Fruit fly (Drosophila melanogaster): ENCODE data around the gene Ulp1.

The Ulp1 gene

dm6 chrX:19162249-19162914, 45.6 kb downstream of the Ulp1 start:
- TF ChIP-seq bbx (GFP tag; IDR thresholded peaks at IDR 0.05; ENCODE audit: partially characterized antibody), result 0 out of 2 replicates have a peak, but pooled peaks have one; percentile 20
- peak; percentile 3 for TF ChIP-seq Asciz (GFP tag; optimal IDR thresholded peaks at IDR 0.05)
- TF ChIP-seq CG4424 (GFP tag; optimal IDR thresholded peaks at IDR 0.05), result no peak
- peak; percentile 44 for TF ChIP-seq CG7839 (tag; optimal IDR thresholded peaks at IDR 0.05)
- TF ChIP-seq CG31441 (GFP tag; IDR thresholded peaks at IDR 0.05), result no peak
- TF ChIP-seq Hr51 (GFP tag; optimal IDR thresholded peaks at IDR 0.05), result peak in 1 of 2 experiments; percentile 47
- no peak for TF ChIP-seq phol (tag; optimal IDR thresholded peaks at IDR 0.05)
- no peak for TF ChIP-seq CG1529 (GFP tag; optimal IDR thresholded peaks at IDR 0.05)
- TF ChIP-seq Med (GFP tag), result peak; percentile 87
- TF ChIP-seq unpg (GFP tag; optimal IDR thresholded peaks at IDR 0.05), result peak; percentile 40
- no peak for TF ChIP-seq CG6254 (GFP tag; optimal IDR thresholded peaks at IDR 0.05)
- peak; percentile 19 for TF ChIP-seq PHDP (tag; optimal IDR thresholded peaks at IDR 0.05)
- peak; percentile 19 for TF ChIP-seq nom (GFP tag; optimal IDR thresholded peaks at IDR 0.05)
- TF ChIP-seq CG8359 (GFP tag; optimal IDR thresholded peaks at IDR 0.05; ENCODE audit: borderline replicate concordance), result peak; percentile 99
- TF ChIP-seq grau (tag; optimal IDR thresholded peaks at IDR 0.05), result peak; percentile 19
- TF ChIP-seq dmrt11E (tag; optimal IDR thresholded peaks at IDR 0.05), result peak; percentile 11
- no peak for TF ChIP-seq tio (GFP tag; optimal IDR thresholded peaks at IDR 0.05)
- TF ChIP-seq gem (tag; optimal IDR thresholded peaks at IDR 0.05), result peak; percentile 53
- TF ChIP-seq bsh (GFP tag; optimal IDR thresholded peaks at IDR 0.05), result peak in 1 of 2 experiments; percentile 35
- peak; percentile 50 for TF ChIP-seq zf30C (GFP tag; optimal IDR thresholded peaks at IDR 0.05)
- TF ChIP-seq Ets65A (GFP tag), result peak; percentile 87
- TF ChIP-seq dimm (GFP tag; IDR thresholded peaks at IDR 0.05), result no peak
- no peak for TF ChIP-seq CG2116 (GFP tag; optimal IDR thresholded peaks at IDR 0.05)
- TF ChIP-seq hbn (GFP tag; IDR thresholded peaks at IDR 0.05; ENCODE audit: partially characterized antibody), result no peak
- no peak for TF ChIP-seq vnd (GFP tag; IDR thresholded peaks at IDR 0.05; ENCODE audit: partially characterized antibody)
- TF ChIP-seq CG8290 (GFP tag; optimal IDR thresholded peaks at IDR 0.05), result no peak
- TF ChIP-seq CG8290 (tag; optimal IDR thresholded peaks at IDR 0.05), result peak in 1 of 2 experiments; percentile 32
- TF ChIP-seq Abd-B (GFP tag; optimal IDR thresholded peaks at IDR 0.05), result peak; percentile 25
- TF ChIP-seq Tbp (GFP tag; optimal IDR thresholded peaks at IDR 0.05), result peak; percentile 25
- TF ChIP-seq Pdp1 (GFP tag; optimal IDR thresholded peaks at IDR 0.05), result peak in 1 of 2 experiments; percentile 89
- TF ChIP-seq CG17385 (GFP tag; optimal IDR thresholded peaks at IDR 0.05), result peak; percentile 28
- peak; percentile 30 for TF ChIP-seq nmo (GFP tag; optimal IDR thresholded peaks at IDR 0.05)
- no peak for TF ChIP-seq bigmax (GFP tag; optimal IDR thresholded peaks at IDR 0.05)
- peak; percentile 19 for TF ChIP-seq CoRest (tag; optimal IDR thresholded peaks at IDR 0.05)
- no peak for TF ChIP-seq pnt (GFP tag; optimal IDR thresholded peaks at IDR 0.05)
- TF ChIP-seq gsb-n (tag; optimal IDR thresholded peaks at IDR 0.05), result no peak
- no peak for TF ChIP-seq btn (GFP tag; optimal IDR thresholded peaks at IDR 0.05)
- no peak for TF ChIP-seq CG34376 (GFP tag; optimal IDR thresholded peaks at IDR 0.05)
- TF ChIP-seq CG12391 (tag; optimal IDR thresholded peaks at IDR 0.05), result peak; percentile 38
- TF ChIP-seq CG4730 (GFP tag; IDR thresholded peaks at IDR 0.05), result no peak
- peak; percentile 57 for TF ChIP-seq Sox102F (GFP tag; optimal IDR thresholded peaks at IDR 0.05)
- TF ChIP-seq exex (tag; optimal IDR thresholded peaks at IDR 0.05), result no peak
- TF ChIP-seq dpn (GFP tag; optimal IDR thresholded peaks at IDR 0.05), result peak in 1 of 2 experiments; percentile 0
- TF ChIP-seq row (GFP tag; IDR thresholded peaks at IDR 0.05), result peak; percentile 30; the same call in 1 of the 3 replicates
- TF ChIP-seq Oaz (GFP tag; IDR thresholded peaks at IDR 0.05), result no peak
- peak; percentile 23 for TF ChIP-seq az2 (GFP tag; optimal IDR thresholded peaks at IDR 0.05)
- peak; percentile 9 for TF ChIP-seq ATbp (GFP tag; optimal IDR thresholded peaks at IDR 0.05)
- peak; percentile 35 for TF ChIP-seq Oli (tag; optimal IDR thresholded peaks at IDR 0.05)

All from whole organism, embryonic.